Worm (Caenorhabditis elegans): ENCODE data around the gene Y57G7A.1.
A peak's percentile ranks its signal among the peaks of the same experiment; 100 is the strongest.

The Y57G7A.1 gene

ce11 chrII:1258634-1259033 lies 39.6 kb upstream of the Y57G7A.1 start, which contains the start of gene clpr-2:
Gene clpr-2 (plus strand): TSS chrII:1258934.
- no peak for TF ChIP-seq ceh-9 (tag; optimal IDR thresholded peaks at IDR 0.05)
- no peak for TF ChIP-seq nhr-77 (tag; optimal IDR thresholded peaks at IDR 0.05)
- no peak for TF ChIP-seq R02D3.7 (tag; optimal IDR thresholded peaks at IDR 0.05)
- TF ChIP-seq fkh-2 (tag; optimal IDR thresholded peaks at IDR 0.05), result no peak
- no peak for TF ChIP-seq zag-1 (tag; optimal IDR thresholded peaks at IDR 0.05)
- no peak for TF ChIP-seq ceh-82 (tag; optimal IDR thresholded peaks at IDR 0.05)
- no peak for TF ChIP-seq ama-1 (optimal IDR thresholded peaks at IDR 0.05)
- TF ChIP-seq elt-2 (tag; optimal IDR thresholded peaks at IDR 0.05), result no peak
- no peak for TF ChIP-seq nhr-76 (tag; optimal IDR thresholded peaks at IDR 0.05)

ce11 chrII:1266790-1267189 lies 31.5 kb upstream of the Y57G7A.1 start, which contains the start of gene oac-30:
Gene oac-30 (minus strand): TSS chrII:1266890.
- TF ChIP-seq fkh-2 (tag; optimal IDR thresholded peaks at IDR 0.05) (no peak), unc-39 (tag; optimal IDR thresholded peaks at IDR 0.05) (no peak), elt-3 (tag; optimal IDR thresholded peaks at IDR 0.05) (no peak), lsy-12 (tag; optimal IDR thresholded peaks at IDR 0.05) (no peak), ceh-82 (tag; optimal IDR thresholded peaks at IDR 0.05) (no peak), ceh-9 (tag; optimal IDR thresholded peaks at IDR 0.05) (no peak), zag-1 (tag; optimal IDR thresholded peaks at IDR 0.05) (no peak), lin-39 (tag; optimal IDR thresholded peaks at IDR 0.05) (no peak), egl-5 (tag; optimal IDR thresholded peaks at IDR 0.05) (no peak), nhr-11 (tag; optimal IDR thresholded peaks at IDR 0.05) (no peak), fkh-10 (GFP tag; optimal IDR thresholded peaks at IDR 0.05) (no peak), nhr-23 (tag; optimal IDR thresholded peaks at IDR 0.05) (no peak), hmg-11 (tag; optimal IDR thresholded peaks at IDR 0.05) (no peak), lin-15B (tag; optimal IDR thresholded peaks at IDR 0.05) (no peak), elt-2 (tag; optimal IDR thresholded peaks at IDR 0.05) (no peak), egl-27 (tag; optimal IDR thresholded peaks at IDR 0.05) (no peak), unc-62 (GFP tag; optimal IDR thresholded peaks at IDR 0.05) (no peak), mdl-1 (tag; optimal IDR thresholded peaks at IDR 0.05) (no peak)

- TF ChIP-seq ceh-82 (tag; optimal IDR thresholded peaks at IDR 0.05) (no peak), egl-27 (tag; optimal IDR thresholded peaks at IDR 0.05) (no peak), ztf-4 (tag; optimal IDR thresholded peaks at IDR 0.05) (no peak), pha-4 (tag; optimal IDR thresholded peaks at IDR 0.05) (no peak), pqm-1 (tag; optimal IDR thresholded peaks at IDR 0.05) (no peak), nhr-67 (tag; optimal IDR thresholded peaks at IDR 0.05) (no peak), elt-3 (tag; optimal IDR thresholded peaks at IDR 0.05) (no peak), nhr-76 (tag; optimal IDR thresholded peaks at IDR 0.05) (no peak), nhr-237 (tag; optimal IDR thresholded peaks at IDR 0.05) (no peak), daf-12 (tag; optimal IDR thresholded peaks at IDR 0.05) (no peak), ceh-16 (tag; optimal IDR thresholded peaks at IDR 0.05) (no peak), fkh-2 (tag; optimal IDR thresholded peaks at IDR 0.05) (no peak), nhr-28 (tag; optimal IDR thresholded peaks at IDR 0.05) (no peak), elt-2 (tag; optimal IDR thresholded peaks at IDR 0.05) (no peak), unc-62 (GFP tag; optimal IDR thresholded peaks at IDR 0.05) (no peak)
These were observed 26.5 kb upstream of the Y57G7A.1 start, which contains the start of gene srw-66 for ce11 chrII:1271814-1272213. Gene srw-66 (minus strand): TSS chrII:1271914.

- TF ChIP-seq lsy-12 (tag; optimal IDR thresholded peaks at IDR 0.05) (no peak), ceh-28 (tag; optimal IDR thresholded peaks at IDR 0.05) (peak; percentile 24)
These were observed 22.8 kb upstream of the Y57G7A.1 start, which contains the start of gene Y57G7A.5 for ce11 chrII:1275439-1275838. Gene Y57G7A.5 (minus strand): TSS chrII:1275539.

ce11 chrII:1276778-1277177 lies 21.5 kb upstream of the Y57G7A.1 start, which contains the start of gene Y57G7A.11:
Gene Y57G7A.11 (minus strand): TSS chrII:1276878.
- no peak for TF ChIP-seq fkh-10 (GFP tag; optimal IDR thresholded peaks at IDR 0.05)
- no peak for TF ChIP-seq ceh-28 (tag; optimal IDR thresholded peaks at IDR 0.05)
- TF ChIP-seq nhr-67 (tag; optimal IDR thresholded peaks at IDR 0.05), result no peak
- TF ChIP-seq ztf-11 (tag; optimal IDR thresholded peaks at IDR 0.05), result no peak
- TF ChIP-seq jun-1 (tag; optimal IDR thresholded peaks at IDR 0.05), result no peak
- no peak for TF ChIP-seq ZK546.5 (tag; optimal IDR thresholded peaks at IDR 0.05)
- no peak for TF ChIP-seq ceh-16 (tag; optimal IDR thresholded peaks at IDR 0.05)
- no peak for TF ChIP-seq nhr-11 (tag; optimal IDR thresholded peaks at IDR 0.05)
- TF ChIP-seq lin-39 (tag; optimal IDR thresholded peaks at IDR 0.05), result no peak
- TF ChIP-seq lin-15B (tag; optimal IDR thresholded peaks at IDR 0.05), result no peak
- no peak for TF ChIP-seq nhr-28 (tag; optimal IDR thresholded peaks at IDR 0.05)
- no peak for TF ChIP-seq egl-27 (tag; optimal IDR thresholded peaks at IDR 0.05)
- TF ChIP-seq mdl-1 (tag; optimal IDR thresholded peaks at IDR 0.05), result no peak
- no peak for TF ChIP-seq ztf-4 (tag; optimal IDR thresholded peaks at IDR 0.05)
- no peak for TF ChIP-seq ama-1 (optimal IDR thresholded peaks at IDR 0.05)
- TF ChIP-seq skn-1 (tag; optimal IDR thresholded peaks at IDR 0.05), result no peak
- TF ChIP-seq aly-2 (tag; optimal IDR thresholded peaks at IDR 0.05), result no peak
- TF ChIP-seq elt-2 (tag; optimal IDR thresholded peaks at IDR 0.05), result no peak
- TF ChIP-seq nhr-237 (tag; optimal IDR thresholded peaks at IDR 0.05), result no peak
